2 fruit fly cellular contexts compared by ENCODE assay signal in the genomic region with DNA sequence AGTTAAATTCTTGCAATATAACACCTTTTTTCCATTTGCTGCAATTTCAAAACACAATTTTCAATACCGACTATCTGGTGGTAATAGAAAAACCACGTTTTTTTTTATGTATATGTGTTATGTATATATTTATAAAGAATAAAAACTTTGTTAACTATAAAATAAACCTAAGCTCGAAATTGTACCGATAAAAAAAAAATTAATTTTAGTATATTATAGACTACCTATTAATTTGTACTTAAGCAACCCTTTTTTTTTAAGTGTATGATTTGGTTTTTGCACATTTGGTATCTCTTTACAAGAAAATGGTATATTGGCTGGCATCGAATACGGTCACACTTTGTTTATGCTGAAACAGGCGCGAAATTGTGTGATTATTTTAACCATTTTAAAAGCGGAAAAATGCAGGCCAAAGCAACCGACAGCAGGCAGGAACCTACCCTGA.
TF ChIP-seq lines count a peak whose summit lies in the region.

A gene (plus strand): TSS at position 334 of the 445 bp plus-strand sequence.

TF ChIP-seq in whole organism, embryonic, 481 proteins besides CTCF, POLR2A, EP300 and RAD21 (continued from another document and continues in another):
- TF ChIP-seq pb (GFP tag; optimal IDR thresholded peaks at IDR 0.05; lab: Kevin White, UChicago), result no peak
- TF ChIP-seq Dfd (GFP tag; optimal IDR thresholded peaks at IDR 0.05; lab: Kevin White, UChicago), result no peak
- TF ChIP-seq Doc3 (GFP tag; IDR thresholded peaks at IDR 0.05; lab: Robert Waterston, UW; ENCODE audit: partially characterized antibody), result no peak
- no peak for TF ChIP-seq luna (GFP tag; optimal IDR thresholded peaks at IDR 0.05; lab: Kevin White, UChicago)
- no peak for TF ChIP-seq sna (GFP tag; IDR thresholded peaks at IDR 0.05; lab: Robert Waterston, UW; ENCODE audit: partially characterized antibody)
- TF ChIP-seq CG42726 (GFP tag; IDR thresholded peaks at IDR 0.05; lab: Robert Waterston, UW; ENCODE audit: partially characterized antibody), result no peak
- TF ChIP-seq knrl (GFP tag; IDR thresholded peaks at IDR 0.05; lab: Robert Waterston, UW; ENCODE audit: partially characterized antibody), result no peak
- peak; percentile 80 for TF ChIP-seq lmd (GFP tag; IDR thresholded peaks at IDR 0.05; lab: Robert Waterston, UW)
- TF ChIP-seq CG17361 (GFP tag; IDR thresholded peaks at IDR 0.05; lab: Robert Waterston, UW), result peak; percentile 90
- peak; percentile 51 for TF ChIP-seq CG12942 (GFP tag; optimal IDR thresholded peaks at IDR 0.05; lab: Kevin White, UChicago)
- TF ChIP-seq CG17912 (GFP tag; optimal IDR thresholded peaks at IDR 0.05; lab: Kevin White, UChicago), result no peak
- TF ChIP-seq ranshi (GFP tag; IDR thresholded peaks at IDR 0.05; lab: Robert Waterston, UW), result peak; percentile 89
- TF ChIP-seq Hsf (GFP tag; optimal IDR thresholded peaks at IDR 0.05; lab: Kevin White, UChicago), result peak; percentile 59
- peak; percentile 81 for TF ChIP-seq slbo (GFP tag; IDR thresholded peaks at IDR 0.05; lab: Robert Waterston, UW)
- peak; percentile 83 for TF ChIP-seq grau (tag; optimal IDR thresholded peaks at IDR 0.05; lab: Kevin White, UChicago)
- peak; percentile 40; the same call in 1 of the 2 replicates for TF ChIP-seq gsb (GFP tag; IDR thresholded peaks at IDR 0.05; lab: Robert Waterston, UW)
- TF ChIP-seq zfh2 (GFP tag; optimal IDR thresholded peaks at IDR 0.05; lab: Kevin White, UChicago), result peak; percentile 33
- TF ChIP-seq Hr51 (GFP tag; optimal IDR thresholded peaks at IDR 0.05; lab: Kevin White, UChicago), result peak; percentile 31 to 89
- no peak for TF ChIP-seq hkb (optimal IDR thresholded peaks at IDR 0.05; lab: Kevin White, UChicago)
- peak; percentile 69; the same call in 1 of the 2 replicates for TF ChIP-seq hkb (GFP tag; IDR thresholded peaks at IDR 0.05; lab: Robert Waterston, UW)
- TF ChIP-seq CG16779 (GFP tag; IDR thresholded peaks at IDR 0.05; lab: Robert Waterston, UW), result no peak
- TF ChIP-seq CG33557 (GFP tag; optimal IDR thresholded peaks at IDR 0.05; lab: Kevin White, UChicago), result peak; percentile 66
- TF ChIP-seq phol (tag; optimal IDR thresholded peaks at IDR 0.05; lab: Kevin White, UChicago), result peak; percentile 89
- 0 out of 2 replicates have a peak, but pooled peaks have one; percentile 36 for TF ChIP-seq bowl (GFP tag; IDR thresholded peaks at IDR 0.05; lab: Robert Waterston, UW)
- TF ChIP-seq Hr78 (GFP tag; optimal IDR thresholded peaks at IDR 0.05; lab: Kevin White, UChicago), result peak in 1 of 2 experiments; percentile 34
- TF ChIP-seq CG17802 (tag; optimal IDR thresholded peaks at IDR 0.05; lab: Kevin White, UChicago), result no peak
- no peak for TF ChIP-seq Nf-YA (GFP tag; IDR thresholded peaks at IDR 0.05; lab: Robert Waterston, UW)
- no peak for TF ChIP-seq CG43689 (GFP tag; IDR thresholded peaks at IDR 0.05; lab: Robert Waterston, UW)
- TF ChIP-seq ham (GFP tag; IDR thresholded peaks at IDR 0.05; lab: Robert Waterston, UW), result no peak
- TF ChIP-seq lilli (GFP tag; optimal IDR thresholded peaks at IDR 0.05; lab: Kevin White, UChicago), result peak; percentile 68
- TF ChIP-seq sc (optimal IDR thresholded peaks at IDR 0.05; lab: Kevin White, UChicago), result no peak
- TF ChIP-seq sc (GFP tag; optimal IDR thresholded peaks at IDR 0.05; lab: Kevin White, UChicago), result peak; percentile 39
- TF ChIP-seq CG10431 (GFP tag; optimal IDR thresholded peaks at IDR 0.05; lab: Kevin White, UChicago), result no peak
- peak; percentile 59 for TF ChIP-seq wdn (GFP tag; IDR thresholded peaks at IDR 0.05; lab: Robert Waterston, UW)
- peak; percentile 87 for TF ChIP-seq CG9932 (GFP tag; IDR thresholded peaks at IDR 0.05; lab: Robert Waterston, UW)
- TF ChIP-seq lov (optimal IDR thresholded peaks at IDR 0.05; lab: Kevin White, UChicago), result no peak
- peak; percentile 30; the same call in 1 of the 3 replicates for TF ChIP-seq lov (GFP tag; IDR thresholded peaks at IDR 0.05; lab: Robert Waterston, UW)
- TF ChIP-seq CG7745 (tag; optimal IDR thresholded peaks at IDR 0.05; lab: Kevin White, UChicago), result no peak
- no peak for TF ChIP-seq CG11398 (GFP tag; optimal IDR thresholded peaks at IDR 0.05; lab: Kevin White, UChicago)
- TF ChIP-seq dysf (GFP tag; IDR thresholded peaks at IDR 0.05; lab: Robert Waterston, UW), result peak; percentile 81
- peak; percentile 51 for TF ChIP-seq CG5180 (GFP tag; optimal IDR thresholded peaks at IDR 0.05; lab: Kevin White, UChicago)
- peak; percentile 68; the same call in 2 of the 3 replicates for TF ChIP-seq ken (GFP tag; IDR thresholded peaks at IDR 0.05; lab: Robert Waterston, UW)
- TF ChIP-seq sug (tag; optimal IDR thresholded peaks at IDR 0.05; lab: Kevin White, UChicago), result peak; percentile 68
- TF ChIP-seq CG6654 (GFP tag; optimal IDR thresholded peaks at IDR 0.05; lab: Kevin White, UChicago), result no peak
- TF ChIP-seq CG11504 (tag; optimal IDR thresholded peaks at IDR 0.05; lab: Kevin White, UChicago), result peak; percentile 89
- TF ChIP-seq CG8359 (GFP tag; optimal IDR thresholded peaks at IDR 0.05; lab: Kevin White, UChicago; ENCODE audit: borderline replicate concordance), result no peak
- no peak for TF ChIP-seq chif (GFP tag; optimal IDR thresholded peaks at IDR 0.05; lab: Kevin White, UChicago)
- TF ChIP-seq bsh (GFP tag; optimal IDR thresholded peaks at IDR 0.05; lab: Kevin White, UChicago), result peak in 1 of 2 experiments; percentile 85
- no peak for TF ChIP-seq mirr (GFP tag; optimal IDR thresholded peaks at IDR 0.05; lab: Kevin White, UChicago)
- no peak for TF ChIP-seq pan (optimal IDR thresholded peaks at IDR 0.05; lab: Kevin White, UChicago)
- TF ChIP-seq pan (GFP tag; optimal IDR thresholded peaks at IDR 0.05 in 1 of 2, IDR thresholded peaks at IDR 0.05 in 1 of 2), result peak in 1 of 2 experiments; percentile 85
- TF ChIP-seq fd96Cb (tag; optimal IDR thresholded peaks at IDR 0.05; lab: Kevin White, UChicago), result peak; percentile 77
- no peak for TF ChIP-seq dm (GFP tag; optimal IDR thresholded peaks at IDR 0.05; lab: Kevin White, UChicago)
- TF ChIP-seq row (GFP tag; IDR thresholded peaks at IDR 0.05; lab: Robert Waterston, UW), result peak; percentile 85
- TF ChIP-seq CG11696 (GFP tag; IDR thresholded peaks at IDR 0.05; lab: Robert Waterston, UW), result no peak
- peak; percentile 45 for TF ChIP-seq CG1603 (tag; optimal IDR thresholded peaks at IDR 0.05; lab: Kevin White, UChicago)
- TF ChIP-seq CG6813 (GFP tag; optimal IDR thresholded peaks at IDR 0.05; lab: Kevin White, UChicago), result peak; percentile 72
- TF ChIP-seq mld (GFP tag; IDR thresholded peaks at IDR 0.05; lab: Robert Waterston, UW; ENCODE audit: partially characterized antibody), result no peak
- TF ChIP-seq sr (GFP tag; IDR thresholded peaks at IDR 0.05; lab: Robert Waterston, UW), result no peak
- peak; percentile 77 for TF ChIP-seq CG18599 (GFP tag; optimal IDR thresholded peaks at IDR 0.05; lab: Kevin White, UChicago)
- TF ChIP-seq Ets97D (GFP tag; optimal IDR thresholded peaks at IDR 0.05; lab: Kevin White, UChicago), result peak; percentile 51
- no peak for TF ChIP-seq Side (GFP tag; optimal IDR thresholded peaks at IDR 0.05; lab: Kevin White, UChicago)
- no peak for TF ChIP-seq CG31365 (tag; optimal IDR thresholded peaks at IDR 0.05; lab: Kevin White, UChicago)

TF ChIP-seq in whole organism, prepupa, 60 proteins besides CTCF, POLR2A, EP300 and RAD21 (continued from another document):
- peak; percentile 43 for TF ChIP-seq CG11762 (GFP tag; optimal IDR thresholded peaks at IDR 0.05; lab: Kevin White, UChicago; ENCODE audit: insufficient read depth)
- no peak for TF ChIP-seq fkh (GFP tag; optimal IDR thresholded peaks at IDR 0.05; lab: Kevin White, UChicago)
- TF ChIP-seq CG15336 (GFP tag; IDR thresholded peaks at IDR 0.05; lab: Robert Waterston, UW), result peak; percentile 80
- peak; percentile 72 for TF ChIP-seq CG8632 (GFP tag; optimal IDR thresholded peaks at IDR 0.05; lab: Kevin White, UChicago)
- TF ChIP-seq CG6854 (GFP tag; optimal IDR thresholded peaks at IDR 0.05; lab: Kevin White, UChicago), result no peak
- peak; percentile 63 for TF ChIP-seq Met (GFP tag; optimal IDR thresholded peaks at IDR 0.05; lab: Kevin White, UChicago)
- TF ChIP-seq dac (GFP tag; optimal IDR thresholded peaks at IDR 0.05; lab: Kevin White, UChicago), result no peak
- TF ChIP-seq eg (GFP tag; IDR thresholded peaks at IDR 0.05; lab: Robert Waterston, UW), result peak; percentile 86
